Worm (Caenorhabditis elegans): ENCODE results near the gene oac-41.

- no peak for TF ChIP-seq egl-44 (GFP tag; IDR thresholded peaks at IDR 0.05)
- TF ChIP-seq hlh-12 (tag; optimal IDR thresholded peaks at IDR 0.05), result no peak
- no peak for TF ChIP-seq ZK185.1 (tag; optimal IDR thresholded peaks at IDR 0.05; ENCODE audit: poor library complexity, severe bottlenecking)
- no peak for TF ChIP-seq C17E4.6 (GFP tag; IDR thresholded peaks at IDR 0.05)
- TF ChIP-seq pha-4 (tag; optimal IDR thresholded peaks at IDR 0.05), result no peak
- no peak for TF ChIP-seq die-1 (tag; optimal IDR thresholded peaks at IDR 0.05)
- TF ChIP-seq dpff-1 (tag; optimal IDR thresholded peaks at IDR 0.05), result no peak
- TF ChIP-seq mes-4 (tag; optimal IDR thresholded peaks at IDR 0.05), result no peak
- TF ChIP-seq nhr-90 (tag; optimal IDR thresholded peaks at IDR 0.05), result no peak
- no peak for TF ChIP-seq unc-62 (GFP tag; optimal IDR thresholded peaks at IDR 0.05)
- no peak for TF ChIP-seq atf-7 (tag; optimal IDR thresholded peaks at IDR 0.05)
These were observed 27.3 kb upstream of the oac-41 start for ce11 chrV:9049271-9049670.

Data from whole organism, young adult.